Fruit fly (Drosophila melanogaster): ENCODE results near the gene CG31200.
A peak's percentile ranks its signal among the peaks of the same experiment; 100 is the strongest.

Gene CG31200

DNA sequence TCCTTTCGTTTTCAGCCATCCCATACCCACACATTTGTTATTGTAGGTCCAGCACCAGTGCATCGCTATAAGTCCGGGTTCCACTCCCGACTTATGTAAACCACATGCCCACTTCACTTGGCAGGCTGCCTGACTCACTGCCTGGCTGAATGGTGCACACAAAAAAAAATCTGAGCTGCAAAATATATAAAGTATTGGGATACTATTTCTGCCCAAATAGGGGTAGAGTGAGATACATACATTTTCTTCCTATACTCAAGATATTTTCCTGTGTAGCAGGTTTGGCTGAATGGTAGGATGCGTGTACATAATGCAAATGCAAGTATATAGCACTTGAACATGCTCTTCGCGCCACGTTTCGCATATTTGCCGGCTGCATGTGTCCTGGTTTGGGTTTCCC, 28.0 kb upstream of the CG31200 start:
- TF ChIP-seq EcR (GFP tag; optimal IDR thresholded peaks at IDR 0.05) (no peak), Dll (optimal IDR thresholded peaks at IDR 0.05) (no peak), CG8478 (optimal IDR thresholded peaks at IDR 0.05) (no peak), psq (optimal IDR thresholded peaks at IDR 0.05) (no peak)

DNA sequence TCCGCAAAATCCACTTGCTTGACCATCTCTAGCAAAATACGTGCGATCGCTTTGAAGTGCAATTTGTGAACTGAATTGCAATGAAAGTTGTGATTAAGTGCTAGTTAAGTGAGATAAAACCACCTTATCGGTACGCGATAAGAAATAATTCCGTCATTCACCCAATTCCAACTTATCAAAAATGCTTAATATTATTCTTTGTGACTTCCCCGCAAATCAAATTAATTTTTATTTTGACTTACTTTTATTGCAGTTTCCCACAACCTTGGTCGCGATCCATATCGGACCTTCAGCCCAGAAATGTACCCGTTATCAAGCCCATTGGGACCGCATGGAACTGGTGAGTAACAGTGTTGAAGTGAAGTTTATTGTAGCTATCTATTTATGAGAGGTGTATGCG, 27.4 kb upstream of the CG31200 start, which contains the start of gene Takl1:
TSS of gene Takl1 (minus strand) at position 59 of the 400 bp plus-strand sequence.
- TF ChIP-seq EcR (GFP tag; optimal IDR thresholded peaks at IDR 0.05) (no peak), psq (optimal IDR thresholded peaks at IDR 0.05) (no peak), Dll (optimal IDR thresholded peaks at IDR 0.05) (no peak), pan (optimal IDR thresholded peaks at IDR 0.05) (no peak), CG8478 (optimal IDR thresholded peaks at IDR 0.05) (no peak), usp (GFP tag; optimal IDR thresholded peaks at IDR 0.05) (no peak)

dm6 chr3R:20766156-20766486, 21.0 kb upstream of the CG31200 start:
- TF ChIP-seq usp (GFP tag; optimal IDR thresholded peaks at IDR 0.05): no peak
- TF ChIP-seq Dll (optimal IDR thresholded peaks at IDR 0.05): no peak
- TF ChIP-seq psq (optimal IDR thresholded peaks at IDR 0.05): no peak
- TF ChIP-seq pan (optimal IDR thresholded peaks at IDR 0.05): no peak
- TF ChIP-seq EcR (GFP tag; optimal IDR thresholded peaks at IDR 0.05): no peak

- TF ChIP-seq usp (GFP tag; optimal IDR thresholded peaks at IDR 0.05) (no peak), EcR (GFP tag; optimal IDR thresholded peaks at IDR 0.05) (peak; percentile 88 to 90), pan (optimal IDR thresholded peaks at IDR 0.05) (no peak), psq (optimal IDR thresholded peaks at IDR 0.05) (no peak), Dll (optimal IDR thresholded peaks at IDR 0.05) (no peak), CG8478 (optimal IDR thresholded peaks at IDR 0.05) (no peak)
Observed at dm6 chr3R:20765302-20766155, 20.4 kb upstream of the CG31200 start.

DNA sequence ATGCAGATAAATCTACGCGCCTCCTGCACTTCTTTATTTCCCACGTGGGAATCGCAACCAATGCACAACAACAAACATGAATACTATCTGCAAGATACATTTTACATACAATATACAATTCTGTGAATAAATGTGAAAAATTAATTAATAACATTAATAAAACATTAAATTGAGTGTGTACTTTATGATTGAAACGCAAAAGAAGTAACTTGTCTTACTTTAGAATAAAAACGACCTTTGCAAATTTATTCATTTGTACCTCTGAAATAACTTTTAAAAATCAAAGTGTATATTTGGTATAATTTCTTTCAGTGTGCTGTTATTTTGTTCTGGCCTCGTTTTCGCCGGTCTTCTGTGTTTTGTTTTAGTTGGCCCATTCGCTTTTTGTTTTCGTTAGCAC, 18.9 kb upstream of the CG31200 start:
- no peak for TF ChIP-seq pan (optimal IDR thresholded peaks at IDR 0.05)
- TF ChIP-seq usp (GFP tag; optimal IDR thresholded peaks at IDR 0.05): no peak
- no peak for TF ChIP-seq psq (optimal IDR thresholded peaks at IDR 0.05)
- TF ChIP-seq Dll (optimal IDR thresholded peaks at IDR 0.05): no peak
- no peak for TF ChIP-seq EcR (GFP tag; optimal IDR thresholded peaks at IDR 0.05)
- no peak for TF ChIP-seq CG8478 (optimal IDR thresholded peaks at IDR 0.05)

DNA sequence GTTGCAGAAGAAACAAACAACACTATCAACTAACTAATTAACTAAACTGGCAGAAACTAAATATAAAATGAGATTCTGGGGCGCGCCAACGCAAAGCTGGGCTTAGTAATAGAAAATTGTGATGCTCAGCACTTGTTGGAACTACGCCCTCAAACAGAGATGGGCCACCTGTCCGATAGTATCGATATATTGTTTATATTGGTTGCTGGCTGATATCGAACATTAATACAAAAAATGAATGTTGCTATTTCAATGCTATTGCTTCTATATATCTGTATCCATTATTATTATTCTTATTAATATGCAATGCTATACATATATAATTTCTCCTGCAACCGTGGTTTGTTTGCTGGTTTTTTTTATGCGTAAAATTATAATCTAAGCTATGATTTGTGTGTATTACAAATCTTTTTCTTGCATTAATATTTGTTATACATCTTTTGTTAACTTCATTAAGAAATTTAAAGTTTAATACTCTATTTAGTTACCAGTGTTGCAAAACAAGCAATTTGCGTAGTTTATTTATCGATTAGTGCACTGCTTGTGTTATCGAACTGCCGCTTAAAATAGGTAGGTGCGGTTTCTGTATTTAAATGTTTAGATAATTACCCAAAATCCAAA, 17.1 kb upstream of the CG31200 start, which contains the start of gene CG31195:
TSS of gene CG31195 (minus strand) at position 195 of the 621 bp plus-strand sequence.
- TF ChIP-seq pan (optimal IDR thresholded peaks at IDR 0.05) (no peak), Dll (optimal IDR thresholded peaks at IDR 0.05) (no peak), EcR (GFP tag; optimal IDR thresholded peaks at IDR 0.05) (no peak), usp (GFP tag; optimal IDR thresholded peaks at IDR 0.05) (no peak), psq (optimal IDR thresholded peaks at IDR 0.05) (no peak), CG8478 (optimal IDR thresholded peaks at IDR 0.05) (no peak)

dm6 chr3R:20756429-20756828, 11.3 kb upstream of the CG31200 start, which contains the start of gene Syp:
TSS of gene Syp (plus strand) at chr3R:20756729.
- TF ChIP-seq usp (GFP tag; optimal IDR thresholded peaks at IDR 0.05) (no peak), psq (optimal IDR thresholded peaks at IDR 0.05) (no peak), EcR (GFP tag; optimal IDR thresholded peaks at IDR 0.05) (no peak), Dll (optimal IDR thresholded peaks at IDR 0.05) (no peak), pan (optimal IDR thresholded peaks at IDR 0.05) (no peak)

- TF ChIP-seq Dll (optimal IDR thresholded peaks at IDR 0.05) (no peak), psq (optimal IDR thresholded peaks at IDR 0.05) (no peak), pan (optimal IDR thresholded peaks at IDR 0.05) (no peak), usp (GFP tag; optimal IDR thresholded peaks at IDR 0.05) (no peak), CG8478 (optimal IDR thresholded peaks at IDR 0.05) (no peak)
Observed at dm6 chr3R:20754991-20755390, 9.9 kb upstream of the CG31200 start.

DNA sequence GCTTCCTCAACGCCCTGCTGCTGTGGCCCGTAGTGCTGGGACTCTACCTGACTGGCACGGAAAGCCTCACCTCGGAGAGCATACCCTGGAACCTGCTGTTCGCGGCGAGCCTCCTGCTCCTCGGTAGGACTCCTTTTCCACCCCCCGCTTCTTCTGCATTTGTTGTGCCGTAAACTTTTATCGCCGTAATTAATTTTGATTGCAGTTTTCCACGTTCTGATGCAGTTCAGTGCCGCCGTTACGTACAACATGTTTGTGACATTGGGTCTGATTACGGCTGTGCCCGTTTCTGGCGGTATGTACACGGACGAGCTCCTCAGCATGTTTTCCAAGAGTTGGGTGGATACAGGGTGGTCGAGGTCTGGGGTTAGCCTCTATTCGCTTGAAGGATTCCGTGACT, 4.4 kb upstream of the CG31200 start:
- no peak for TF ChIP-seq CG8478 (optimal IDR thresholded peaks at IDR 0.05)
- no peak for TF ChIP-seq psq (optimal IDR thresholded peaks at IDR 0.05)
- TF ChIP-seq pan (optimal IDR thresholded peaks at IDR 0.05): no peak
- no peak for TF ChIP-seq Dll (optimal IDR thresholded peaks at IDR 0.05)
- no peak for TF ChIP-seq usp (GFP tag; optimal IDR thresholded peaks at IDR 0.05)
- no peak for TF ChIP-seq EcR (GFP tag; optimal IDR thresholded peaks at IDR 0.05)

DNA sequence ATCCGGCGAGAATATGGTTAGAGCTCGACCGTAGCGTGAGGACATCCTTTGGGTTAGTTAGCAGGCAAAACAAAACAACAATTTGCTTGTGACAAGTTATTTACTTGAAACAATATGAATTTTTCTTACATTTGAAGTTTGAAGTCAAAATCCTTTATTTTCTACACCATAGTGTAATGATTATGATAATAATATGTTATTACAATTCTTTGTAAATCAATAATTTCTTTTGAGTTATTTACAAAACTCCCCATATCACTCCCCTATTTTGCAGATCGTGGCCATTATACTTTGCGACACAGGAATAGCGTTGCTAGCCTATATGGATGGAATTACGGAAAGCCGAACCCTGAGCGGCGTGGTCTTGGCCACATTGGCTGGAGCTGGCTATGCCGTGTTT, 3.8 kb upstream of the CG31200 start, which contains the start of gene Prosalpha4T1:
TSS of gene Prosalpha4T1 (minus strand) at position 101 of the 400 bp plus-strand sequence.
- TF ChIP-seq CG8478 (optimal IDR thresholded peaks at IDR 0.05) (no peak), EcR (GFP tag; optimal IDR thresholded peaks at IDR 0.05) (no peak), pan (optimal IDR thresholded peaks at IDR 0.05) (no peak), psq (optimal IDR thresholded peaks at IDR 0.05) (no peak), usp (GFP tag; optimal IDR thresholded peaks at IDR 0.05) (no peak), Dll (optimal IDR thresholded peaks at IDR 0.05) (no peak)

DNA sequence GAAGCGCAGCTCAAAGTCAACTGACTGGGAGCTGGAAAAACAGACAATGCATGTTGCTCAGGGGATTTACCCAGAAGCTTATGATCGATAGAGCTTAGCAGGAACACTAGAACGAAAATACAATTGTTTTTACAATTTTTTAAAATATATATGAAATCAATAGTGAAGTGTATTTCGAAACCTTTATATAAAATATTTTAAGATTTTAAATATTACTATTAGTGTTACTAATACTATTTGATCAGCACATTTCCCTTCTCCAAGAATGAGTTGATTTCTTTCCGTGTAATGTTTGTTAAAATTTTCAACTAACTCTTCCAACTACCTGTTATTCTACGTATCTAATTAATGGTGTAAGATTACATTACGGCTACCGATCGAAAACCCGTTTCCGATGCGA, 1.4 kb downstream of the CG31200 start, which contains the start of gene CG31199:
TSS of gene CG31199 (minus strand) at position 101 of the 400 bp plus-strand sequence.
- TF ChIP-seq EcR (GFP tag; optimal IDR thresholded peaks at IDR 0.05) (no peak), CG8478 (optimal IDR thresholded peaks at IDR 0.05) (no peak), Dll (optimal IDR thresholded peaks at IDR 0.05) (no peak), usp (GFP tag; optimal IDR thresholded peaks at IDR 0.05) (no peak), psq (optimal IDR thresholded peaks at IDR 0.05) (no peak), pan (optimal IDR thresholded peaks at IDR 0.05) (no peak)

DNA sequence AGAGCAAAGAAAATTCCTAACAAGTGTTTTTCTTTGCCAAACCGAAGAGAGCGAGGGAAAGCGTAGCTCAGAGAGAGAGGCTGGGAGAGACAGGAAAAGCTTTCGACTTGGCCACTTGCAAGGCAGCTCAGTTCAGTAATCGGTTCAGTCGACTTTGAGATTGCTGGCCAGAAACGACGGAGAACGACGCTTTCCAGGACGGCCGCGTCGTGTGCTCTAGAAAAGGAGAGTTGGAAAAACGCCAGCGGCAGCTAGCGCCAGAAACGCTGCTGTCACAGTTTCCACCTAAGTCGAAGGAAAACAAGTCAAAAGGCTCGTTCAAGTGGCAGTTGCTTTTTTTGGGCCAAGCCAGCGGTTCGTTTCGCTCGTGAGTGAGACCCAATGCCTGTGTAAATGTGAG, 5.2 kb downstream of the CG31200 start, which contains the start of gene CG42322:
TSS of gene CG42322 (plus strand) at position 138 of the 400 bp plus-strand sequence.
- TF ChIP-seq EcR (GFP tag; optimal IDR thresholded peaks at IDR 0.05): no peak
- no peak for TF ChIP-seq usp (GFP tag; optimal IDR thresholded peaks at IDR 0.05)
- TF ChIP-seq pan (optimal IDR thresholded peaks at IDR 0.05): no peak
- no peak for TF ChIP-seq psq (optimal IDR thresholded peaks at IDR 0.05)
- TF ChIP-seq CG8478 (optimal IDR thresholded peaks at IDR 0.05): no peak
- TF ChIP-seq Dll (optimal IDR thresholded peaks at IDR 0.05): no peak

Data from whole organism.